Worm (Caenorhabditis elegans) whole organism, L2 larva: ENCODE data around the gene col-69.
A peak's percentile ranks its signal among the peaks of the same experiment; 100 is the strongest.

Experiments used
- C34F6.9 ChIP-seq: fragments of 150-350 bp; optimal IDR thresholded peaks from 2 replicates; lab custom pipeline; 2014; ENCODE audit warnings: missing biosample characterization, missing genetic modification characterization
- F13H6.1 ChIP-seq: sonication (generic microtip); optimal IDR thresholded peaks from 2 replicates; lab custom pipeline; 2016; ENCODE audit warnings: missing genetic modification characterization, missing compliant biosample characterization
- Y55F3AM.14 ChIP-seq: fragments of 200-800 bp; sonication (Bioruptor generic); optimal IDR thresholded peaks from 2 replicates; lab custom pipeline; 2018; ENCODE audit warnings: mild to moderate bottlenecking, missing genetic modification characterization, missing compliant biosample characterization
- alr-1 ChIP-seq: fragments of 150-350 bp; optimal IDR thresholded peaks from 2 replicates; lab custom pipeline; 2014; ENCODE audit warnings: missing biosample characterization, missing genetic modification characterization
- aly-2 ChIP-seq: fragments of 150-350 bp; optimal IDR thresholded peaks from 2 replicates; lab custom pipeline; 2014; ENCODE audit warnings: missing biosample characterization, missing genetic modification characterization
- ama-1 ChIP-seq: fragments of 150-350 bp; optimal IDR thresholded peaks from 2 replicates; lab custom pipeline; 2018; ENCODE audit warnings: inconsistent platforms
- blmp-1 ChIP-seq: sonication (generic microtip); optimal IDR thresholded peaks from 2 replicates; lab custom pipeline; 2017; ENCODE audit warnings: missing genetic modification characterization, mild to moderate bottlenecking, missing compliant biosample characterization, antibody characterized with exemption, moderate library complexity; ENCODE audit not compliant: insufficient read depth
- ceh-16 ChIP-seq: fragments of 150-350 bp; optimal IDR thresholded peaks from 2 replicates; lab custom pipeline; 2014; ENCODE audit warnings: missing biosample characterization, missing genetic modification characterization
- ceh-82 ChIP-seq: fragments of 150-350 bp; optimal IDR thresholded peaks from 2 replicates; lab custom pipeline; 2014; ENCODE audit warnings: missing biosample characterization, missing genetic modification characterization
- crh-2 ChIP-seq: sonication (generic microtip); optimal IDR thresholded peaks from 2 replicates; lab custom pipeline; 2017; ENCODE audit warnings: missing biosample characterization, missing genetic modification characterization
- dmd-4 ChIP-seq: sonication (generic microtip); optimal IDR thresholded peaks from 2 replicates; lab custom pipeline; 2017; ENCODE audit warnings: missing biosample characterization, missing genetic modification characterization
- egl-27 ChIP-seq: sonication (generic microtip); optimal IDR thresholded peaks from 3 replicates; lab custom pipeline; 2017; ENCODE audit warnings: missing biosample characterization, missing genetic modification reagents, missing genetic modification characterization
- fos-1 ChIP-seq: fragments of 150-350 bp; optimal IDR thresholded peaks from 2 replicates; lab custom pipeline; 2014; ENCODE audit warnings: missing biosample characterization, missing genetic modification characterization
- gmeb-1 ChIP-seq: fragments of 150-350 bp; optimal IDR thresholded peaks from 2 replicates; lab custom pipeline; 2014; ENCODE audit warnings: missing biosample characterization, missing genetic modification characterization
- lin-13 ChIP-seq: fragments of 150-350 bp; optimal IDR thresholded peaks from 2 replicates; lab custom pipeline; 2014; ENCODE audit warnings: missing biosample characterization, missing genetic modification reagents, missing genetic modification characterization
- lin-39 ChIP-seq: fragments of 150-350 bp; optimal IDR thresholded peaks from 2 replicates; lab custom pipeline; 2014; ENCODE audit warnings: missing biosample characterization, missing genetic modification reagents, missing genetic modification characterization
- lsy-2 ChIP-seq, 2 experiments: fragments of 150-350 bp in 1 of 2; sonication (generic microtip) in 1 of 2; optimal IDR thresholded peaks; 2 replicates each; lab custom pipeline; 2014 to 2017; ENCODE audit warnings: missing biosample characterization in 2 of 2, missing genetic modification characterization in 2 of 2
- mab-5 ChIP-seq: fragments of 150-350 bp; optimal IDR thresholded peaks from 2 replicates; lab custom pipeline; 2014; ENCODE audit warnings: missing biosample characterization, missing genetic modification characterization
- mdl-1 ChIP-seq, 2 experiments: fragments of 150-350 bp in 1 of 2; sonication (generic microtip) in 1 of 2; optimal IDR thresholded peaks; 2 replicates each; lab custom pipeline; 2017; ENCODE audit warnings: missing biosample characterization in 2 of 2, missing genetic modification characterization in 2 of 2
- nhr-12 ChIP-seq: fragments of 150-350 bp; optimal IDR thresholded peaks from 2 replicates; lab custom pipeline; 2014; ENCODE audit warnings: missing biosample characterization, missing genetic modification characterization
- nhr-21 ChIP-seq: fragments of 150-350 bp; optimal IDR thresholded peaks from 2 replicates; lab custom pipeline; 2014; ENCODE audit warnings: missing biosample characterization, missing genetic modification characterization
- nhr-237 ChIP-seq: fragments of 150-350 bp; optimal IDR thresholded peaks from 2 replicates; lab custom pipeline; 2014; ENCODE audit warnings: missing biosample characterization, missing genetic modification characterization
- nhr-25 ChIP-seq: fragments of 150-350 bp; sonication (generic microtip); optimal IDR thresholded peaks from 3 replicates; lab custom pipeline; 2014; ENCODE audit warnings: missing biosample characterization, missing genetic modification characterization
- nhr-6 ChIP-seq: fragments of 150-350 bp; optimal IDR thresholded peaks from 2 replicates; lab custom pipeline; 2014; ENCODE audit warnings: missing biosample characterization, missing genetic modification characterization
- peb-1 ChIP-seq: fragments of 150-350 bp; optimal IDR thresholded peaks from 2 replicates; lab custom pipeline; 2014; ENCODE audit warnings: missing biosample characterization, missing genetic modification characterization
- sem-4 ChIP-seq: fragments of 150-350 bp; optimal IDR thresholded peaks from 2 replicates; lab custom pipeline; 2014; ENCODE audit warnings: missing biosample characterization, missing genetic modification reagents, missing genetic modification characterization
- skn-1 ChIP-seq: sonication (generic microtip); optimal IDR thresholded peaks from 2 replicates; lab custom pipeline; 2017; ENCODE audit warnings: missing biosample characterization, missing genetic modification characterization
- sma-3 ChIP-seq: sonication (generic microtip); optimal IDR thresholded peaks from 2 replicates; lab custom pipeline; 2016; ENCODE audit warnings: missing genetic modification reagents, missing genetic modification characterization, missing compliant biosample characterization
- sma-9 ChIP-seq, 2 experiments: fragments of 150-350 bp in 1 of 2; sonication (generic microtip) in 1 of 2; optimal IDR thresholded peaks; 2 replicates each; lab custom pipeline; 2014 to 2016; ENCODE audit warnings: missing genetic modification characterization in 2 of 2, mild to moderate bottlenecking in 1 of 2, missing biosample characterization in 1 of 2, missing compliant biosample characterization in 1 of 2, missing genetic modification reagents in 1 of 2, moderate library complexity in 1 of 2
- snpc-4 ChIP-seq: fragments of 150-350 bp; optimal IDR thresholded peaks from 2 replicates; lab custom pipeline; 2014; ENCODE audit warnings: missing biosample characterization, missing genetic modification characterization
- unc-39 ChIP-seq: fragments of 150-350 bp; optimal IDR thresholded peaks from 2 replicates; lab custom pipeline; 2014; ENCODE audit warnings: missing biosample characterization, missing genetic modification characterization
- unc-55 ChIP-seq: fragments of 150-350 bp; sonication (generic microtip); optimal IDR thresholded peaks from 3 replicates; lab custom pipeline; 2014; ENCODE audit warnings: missing biosample characterization, missing genetic modification reagents, missing genetic modification characterization
- ztf-1 ChIP-seq: fragments of 200-800 bp; sonication (Bioruptor generic); conservative IDR thresholded peaks from 2 replicates; pipeline ENCODE4 v1.3.6; 2022; ENCODE audit warnings: missing genetic modification characterization, missing compliant biosample characterization
- ztf-11 ChIP-seq: sonication (generic microtip); optimal IDR thresholded peaks from 2 replicates; lab custom pipeline; 2017; ENCODE audit warnings: missing biosample characterization, missing genetic modification characterization
- ztf-4 ChIP-seq: fragments of 150-350 bp; optimal IDR thresholded peaks from 2 replicates; lab custom pipeline; 2014; ENCODE audit warnings: missing biosample characterization, missing genetic modification characterization

col-69 gene

ce11 chrII:303927-304711, 1.4 kb downstream of the col-69 start:
- no peak for TF ChIP-seq sma-9 (GFP tag; optimal IDR thresholded peaks at IDR 0.05; lab: Kevin White, UChicago)
- TF ChIP-seq sma-9 (tag; optimal IDR thresholded peaks at IDR 0.05; lab: Kevin White, UChicago): no peak
- no peak for TF ChIP-seq nhr-21 (tag; lab: Kevin White, UChicago)
- TF ChIP-seq mab-5 (tag; lab: Kevin White, UChicago): no peak
- TF ChIP-seq unc-55 (GFP tag; lab: Kevin White, UChicago): no peak
- TF ChIP-seq, all 48 proteins: peak for 0

ce11 chrII:300977-301772, 4.4 kb downstream of the col-69 start, which contains the start of gene K01A2.5:
TSS of gene K01A2.5 (plus strand) at chrII:301273.
- TF ChIP-seq lin-39 (no peak), sem-4 (tag; lab: Kevin White, UChicago) (peak; percentile 66), sma-3 (no peak), nhr-21 (tag; lab: Kevin White, UChicago) (peak; percentile 39), nhr-25 (tag; lab: Kevin White, UChicago) (peak; percentile 71), unc-55 (GFP tag; lab: Kevin White, UChicago) (no peak), gmeb-1 (tag; lab: Kevin White, UChicago) (no peak), alr-1 (tag; lab: Kevin White, UChicago) (no peak), crh-2 (tag; lab: Kevin White, UChicago) (no peak), dmd-4 (no peak), lsy-2 (tag; optimal IDR thresholded peaks at IDR 0.05; lab: Kevin White, UChicago) (no peak), ztf-1 (GFP tag; lab: Robert Waterston, UW) (no peak), unc-39 (tag; lab: Kevin White, UChicago) (no peak), ceh-16 (peak; percentile 71), blmp-1 (tag; lab: Kevin White, UChicago) (peak; percentile 99), nhr-237 (no peak), fos-1 (tag; lab: Kevin White, UChicago) (peak; percentile 21), snpc-4 (tag; lab: Kevin White, UChicago) (no peak), nhr-6 (tag; lab: Kevin White, UChicago) (no peak), sma-9 (GFP tag; optimal IDR thresholded peaks at IDR 0.05; lab: Kevin White, UChicago) (peak; percentile 40), sma-9 (tag; optimal IDR thresholded peaks at IDR 0.05; lab: Kevin White, UChicago) (no peak), ceh-82 (no peak)

ce11 chrII:299684-300083, 5.9 kb downstream of the col-69 start, which contains the start of gene K01A2.6:
TSS of gene K01A2.6 (plus strand) at chrII:299984.
- no peak for TF ChIP-seq snpc-4 (tag; lab: Kevin White, UChicago)
- no peak for TF ChIP-seq nhr-25 (tag; lab: Kevin White, UChicago)
- no peak for TF ChIP-seq peb-1 (tag; lab: Kevin White, UChicago)
- no peak for TF ChIP-seq sma-9 (GFP tag; optimal IDR thresholded peaks at IDR 0.05; lab: Kevin White, UChicago)
- TF ChIP-seq sma-9 (tag; optimal IDR thresholded peaks at IDR 0.05; lab: Kevin White, UChicago): no peak
- TF ChIP-seq ztf-11 (tag; lab: Kevin White, UChicago): no peak
- no peak for TF ChIP-seq aly-2 (tag; lab: Kevin White, UChicago)
- no peak for TF ChIP-seq mdl-1 (tag; optimal IDR thresholded peaks at IDR 0.05; lab: Kevin White, UChicago)
- TF ChIP-seq fos-1 (tag; lab: Kevin White, UChicago): no peak
- TF ChIP-seq ztf-4 (tag; lab: Kevin White, UChicago): no peak
- no peak for TF ChIP-seq ceh-16
- TF ChIP-seq skn-1 (tag; lab: Kevin White, UChicago): no peak
- no peak for TF ChIP-seq nhr-12 (tag; lab: Kevin White, UChicago)
- no peak for TF ChIP-seq nhr-237
- TF ChIP-seq egl-27 (tag; lab: Kevin White, UChicago): no peak
- TF ChIP-seq sma-3: no peak

- no peak for TF ChIP-seq lsy-2 (tag; optimal IDR thresholded peaks at IDR 0.05; lab: Kevin White, UChicago)
- TF ChIP-seq ama-1 (lab: Kevin White, UChicago): no peak
- no peak for TF ChIP-seq Y55F3AM.14 (GFP tag; lab: Kevin White, UChicago)
- TF ChIP-seq nhr-12 (tag; lab: Kevin White, UChicago): no peak
- TF ChIP-seq snpc-4 (tag; lab: Kevin White, UChicago): no peak
- no peak for TF ChIP-seq F13H6.1 (tag; lab: Kevin White, UChicago)
- TF ChIP-seq fos-1 (tag; lab: Kevin White, UChicago): no peak
- no peak for TF ChIP-seq C34F6.9
- no peak for TF ChIP-seq unc-55 (GFP tag; lab: Kevin White, UChicago)
- TF ChIP-seq nhr-237: no peak
- TF ChIP-seq ceh-82: no peak
- TF ChIP-seq lin-13 (GFP tag; lab: Kevin White, UChicago): no peak
- TF ChIP-seq aly-2 (tag; lab: Kevin White, UChicago): no peak
- TF ChIP-seq mab-5 (tag; lab: Kevin White, UChicago): no peak
- no peak for TF ChIP-seq gmeb-1 (tag; lab: Kevin White, UChicago)
These were observed 8.6 kb downstream of the col-69 start, which contains the start of the genes clec-117 and B0432.1 for ce11 chrII:296911-297440. TSS of gene clec-117 (minus strand) at chrII:297011. TSS of gene B0432.1 (plus strand) at chrII:297390.
